Fruit fly (Drosophila melanogaster): ENCODE measurements around the gene Daxx.

DNA sequence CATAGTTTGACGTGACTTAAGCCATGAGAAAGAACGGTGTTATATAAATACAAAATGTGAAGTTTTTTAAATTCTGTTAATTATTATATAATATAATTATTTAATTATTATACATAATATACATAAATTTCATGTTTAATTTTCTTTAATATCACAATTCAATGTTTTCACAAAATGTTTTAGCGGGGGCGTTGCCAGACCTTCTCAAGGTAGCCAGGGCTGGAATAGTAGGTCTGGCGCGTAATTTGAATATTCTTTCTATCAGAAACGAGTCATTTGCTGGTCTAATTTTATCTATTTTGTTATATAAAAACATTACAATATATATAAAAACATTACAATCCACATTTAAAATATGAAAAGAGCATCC is 32.4 kb upstream of the Daxx start, which contains the start of gene Acox3:
- TF ChIP-seq vvl (GFP tag; IDR thresholded peaks at IDR 0.05) (no peak), amos (GFP tag; IDR thresholded peaks at IDR 0.05; ENCODE audit: partially characterized antibody) (no peak), fu2 (GFP tag; optimal IDR thresholded peaks at IDR 0.05) (no peak), otp (GFP tag; IDR thresholded peaks at IDR 0.05) (no peak), CG15479 (GFP tag; optimal IDR thresholded peaks at IDR 0.05) (no peak), CG2875 (GFP tag; optimal IDR thresholded peaks at IDR 0.05) (no peak), toy (GFP tag; IDR thresholded peaks at IDR 0.05) (no peak), CG6813 (GFP tag; optimal IDR thresholded peaks at IDR 0.05) (no peak), CG10431 (GFP tag; optimal IDR thresholded peaks at IDR 0.05) (no peak), fru (optimal IDR thresholded peaks at IDR 0.05) (no peak), E2f2 (GFP tag; IDR thresholded peaks at IDR 0.05) (peak; percentile 96), oc (tag; optimal IDR thresholded peaks at IDR 0.05) (no peak), crc (GFP tag; optimal IDR thresholded peaks at IDR 0.05) (no peak)

All from whole organism, embryonic.